Worm (Caenorhabditis elegans): ENCODE results near the gene gyg-2.

gyg-2 gene

ce11 chrV:16792717-16793116, 46.7 kb upstream of the gyg-2 start:
- TF ChIP-seq sup-37 (GFP tag; optimal IDR thresholded peaks at IDR 0.05), result no peak
- TF ChIP-seq fkh-8 (tag; optimal IDR thresholded peaks at IDR 0.05), result no peak
- no peak for TF ChIP-seq nhr-28 (tag; optimal IDR thresholded peaks at IDR 0.05)
- TF ChIP-seq nhr-71 (tag; optimal IDR thresholded peaks at IDR 0.05), result no peak
- TF ChIP-seq sox-4 (tag; optimal IDR thresholded peaks at IDR 0.05), result no peak
- no peak for TF ChIP-seq unc-98 (GFP tag; IDR thresholded peaks at IDR 0.05)
- TF ChIP-seq rnt-1 (tag; optimal IDR thresholded peaks at IDR 0.05), result no peak
- no peak for TF ChIP-seq dsc-1 (tag; optimal IDR thresholded peaks at IDR 0.05)
- TF ChIP-seq lin-15B (tag; optimal IDR thresholded peaks at IDR 0.05), result no peak
- TF ChIP-seq mab-9 (GFP tag; IDR thresholded peaks at IDR 0.05), result no peak
- TF ChIP-seq efl-3 (GFP tag; optimal IDR thresholded peaks at IDR 0.05), result no peak
- TF ChIP-seq pqm-1 (tag; optimal IDR thresholded peaks at IDR 0.05), result no peak
- no peak for TF ChIP-seq mef-2 (tag; optimal IDR thresholded peaks at IDR 0.05)
- TF ChIP-seq unc-130 (tag; optimal IDR thresholded peaks at IDR 0.05), result no peak
- no peak for TF ChIP-seq elt-3 (tag; optimal IDR thresholded peaks at IDR 0.05)
- TF ChIP-seq nhr-84 (tag; optimal IDR thresholded peaks at IDR 0.05), result no peak
- TF ChIP-seq hlh-4 (tag; optimal IDR thresholded peaks at IDR 0.05), result no peak
- TF ChIP-seq zip-4 (GFP tag; optimal IDR thresholded peaks at IDR 0.05), result no peak
- no peak for TF ChIP-seq lin-39 (tag; optimal IDR thresholded peaks at IDR 0.05)

- TF ChIP-seq ces-1 (GFP tag; optimal IDR thresholded peaks at IDR 0.05) (no peak), unc-130 (tag; optimal IDR thresholded peaks at IDR 0.05) (no peak), fkh-10 (GFP tag; optimal IDR thresholded peaks at IDR 0.05) (no peak), nhr-76 (tag; optimal IDR thresholded peaks at IDR 0.05) (no peak), fkh-4 (tag; optimal IDR thresholded peaks at IDR 0.05; ENCODE audit: borderline replicate concordance) (no peak), pax-3 (tag; optimal IDR thresholded peaks at IDR 0.05) (no peak), nhr-12 (tag; optimal IDR thresholded peaks at IDR 0.05) (no peak), aly-2 (tag; optimal IDR thresholded peaks at IDR 0.05) (no peak), lin-14 (GFP tag; optimal IDR thresholded peaks at IDR 0.05) (no peak), nhr-19 (GFP tag; conservative IDR thresholded peaks at IDR 0.05) (no peak)
Measured at ce11 chrV:16788967-16789366, 42.9 kb upstream of the gyg-2 start, which contains the start of gene immt-2. Gene immt-2, plus strand, starts transcription at chrV:16789267.

- TF ChIP-seq C34B4.2 (tag; optimal IDR thresholded peaks at IDR 0.05) (no peak), unc-30 (tag; optimal IDR thresholded peaks at IDR 0.05) (no peak), rnt-1 (tag; optimal IDR thresholded peaks at IDR 0.05) (no peak), efl-1 (optimal IDR thresholded peaks at IDR 0.05) (no peak), efl-1 (GFP tag; optimal IDR thresholded peaks at IDR 0.05 in 1 of 2) (peak in 1 of 2 experiments; percentile 62)
Measured at ce11 chrV:16786012-16786411, 40.0 kb upstream of the gyg-2 start.

ce11 chrV:16784806-16785205, 38.7 kb upstream of the gyg-2 start:
- no peak for TF ChIP-seq unc-86 (tag; optimal IDR thresholded peaks at IDR 0.05)
- TF ChIP-seq elt-3 (tag; optimal IDR thresholded peaks at IDR 0.05), result no peak
- TF ChIP-seq nhr-47 (tag; optimal IDR thresholded peaks at IDR 0.05), result no peak
- no peak for TF ChIP-seq isw-1 (GFP tag; IDR thresholded peaks at IDR 0.05)
- no peak for TF ChIP-seq Y116A8C.19 (tag; optimal IDR thresholded peaks at IDR 0.05; ENCODE audit: borderline replicate concordance)
- TF ChIP-seq fos-1 (tag; optimal IDR thresholded peaks at IDR 0.05), result no peak
- TF ChIP-seq ceh-63 (GFP tag; optimal IDR thresholded peaks at IDR 0.05), result no peak
- TF ChIP-seq sup-37 (GFP tag; optimal IDR thresholded peaks at IDR 0.05), result no peak
- TF ChIP-seq aha-1 (tag; optimal IDR thresholded peaks at IDR 0.05), result no peak
- TF ChIP-seq C16A3.4 (tag; optimal IDR thresholded peaks at IDR 0.05), result no peak
- TF ChIP-seq snu-23 (GFP tag; optimal IDR thresholded peaks at IDR 0.05), result no peak
- TF ChIP-seq ztf-11 (tag; optimal IDR thresholded peaks at IDR 0.05), result no peak
- no peak for TF ChIP-seq F16B12.6 (tag; optimal IDR thresholded peaks at IDR 0.05)
- TF ChIP-seq lin-15B (tag; optimal IDR thresholded peaks at IDR 0.05), result no peak
- no peak for TF ChIP-seq unc-130 (tag; optimal IDR thresholded peaks at IDR 0.05)
- no peak for TF ChIP-seq pax-3 (tag; optimal IDR thresholded peaks at IDR 0.05)
- no peak for TF ChIP-seq nhr-90 (tag; optimal IDR thresholded peaks at IDR 0.05; ENCODE audit: poor library complexity)

All from whole organism, L1 larva.